Worm (Caenorhabditis elegans): ENCODE data around the gene pals-40.
A peak's percentile ranks its signal among the peaks of the same experiment; 100 is the strongest.
"Not testable (repeated sequence)": the region's sequence is repeated elsewhere in the genome, so short reads cannot be mapped to it uniquely, and the experiment has no call there.

pals-40 gene

ce11 chrIII:1377903-1378302, at the start of gene pals-40:
Gene pals-40, minus strand, starts transcription at chrIII:1378003.
- TF ChIP-seq alr-1, elt-1, peb-1 (tag; optimal IDR thresholded peaks at IDR 0.05): not testable (repeated sequence)

- no peak for TF ChIP-seq elt-3 (tag; optimal IDR thresholded peaks at IDR 0.05)
- no peak for TF ChIP-seq lin-11 (tag; optimal IDR thresholded peaks at IDR 0.05)
- TF ChIP-seq unc-55 (GFP tag; optimal IDR thresholded peaks at IDR 0.05) = no peak
- no peak for TF ChIP-seq Y55F3AM.14 (GFP tag; optimal IDR thresholded peaks at IDR 0.05)
- TF ChIP-seq mab-5 (tag; optimal IDR thresholded peaks at IDR 0.05) = no peak
- TF ChIP-seq lsy-2 (tag; optimal IDR thresholded peaks at IDR 0.05) = no peak
- no peak for TF ChIP-seq ztf-4 (tag; optimal IDR thresholded peaks at IDR 0.05)
- TF ChIP-seq mbf-1 (tag; optimal IDR thresholded peaks at IDR 0.05) = no peak
- TF ChIP-seq unc-39 (tag; optimal IDR thresholded peaks at IDR 0.05) = no peak
- TF ChIP-seq sma-9 (GFP tag; optimal IDR thresholded peaks at IDR 0.05) = no peak
- no peak for TF ChIP-seq sma-9 (tag; optimal IDR thresholded peaks at IDR 0.05)
- no peak for TF ChIP-seq C34F6.9 (tag; optimal IDR thresholded peaks at IDR 0.05)
- no peak for TF ChIP-seq mdl-1 (tag; optimal IDR thresholded peaks at IDR 0.05)
- TF ChIP-seq R02D3.7 (tag; optimal IDR thresholded peaks at IDR 0.05) = no peak
Observed at ce11 chrIII:1427126-1427525, 49.3 kb upstream of the pals-40 start, which contains the start of gene lelo-2. Gene lelo-2, minus strand, starts transcription at chrIII:1427226.

DNA sequence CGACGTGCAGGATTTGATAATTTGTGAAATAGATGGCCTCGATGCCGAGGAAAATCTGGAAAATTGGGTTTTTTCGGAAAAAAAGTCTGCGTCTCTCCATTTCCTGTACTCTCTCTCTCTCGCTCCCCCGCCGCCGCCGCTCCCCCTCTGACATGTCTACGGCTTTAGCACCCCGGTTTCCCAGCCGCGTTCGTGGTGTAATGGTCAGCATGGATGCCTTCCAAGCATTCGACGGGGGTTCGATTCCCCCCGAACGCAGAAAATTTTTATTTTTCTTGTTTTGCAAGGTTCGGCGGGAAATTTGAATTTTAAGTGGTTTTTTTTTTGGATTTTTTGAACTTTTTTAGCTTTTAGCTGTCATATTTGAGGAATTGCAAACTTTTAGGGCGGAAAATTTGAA, 46.5 kb upstream of the pals-40 start:
- TF ChIP-seq nhr-21 (tag; optimal IDR thresholded peaks at IDR 0.05) (peak; percentile 14), R02D3.7 (tag; optimal IDR thresholded peaks at IDR 0.05) (no peak), unc-62 (GFP tag; optimal IDR thresholded peaks at IDR 0.05) (no peak), nhr-11 (tag; optimal IDR thresholded peaks at IDR 0.05) (no peak), ceh-16 (tag; optimal IDR thresholded peaks at IDR 0.05) (no peak), sma-9 (GFP tag; optimal IDR thresholded peaks at IDR 0.05) (no peak), sma-9 (tag; optimal IDR thresholded peaks at IDR 0.05) (no peak), nhr-6 (tag; optimal IDR thresholded peaks at IDR 0.05) (no peak), nhr-237 (tag; optimal IDR thresholded peaks at IDR 0.05) (no peak), elt-3 (tag; optimal IDR thresholded peaks at IDR 0.05) (no peak), peb-1 (tag; optimal IDR thresholded peaks at IDR 0.05) (no peak), lsy-2 (tag; optimal IDR thresholded peaks at IDR 0.05) (peak; percentile 67 to 75), nhr-23 (tag; optimal IDR thresholded peaks at IDR 0.05) (no peak), lin-39 (tag; optimal IDR thresholded peaks at IDR 0.05) (no peak), nhr-12 (tag; optimal IDR thresholded peaks at IDR 0.05) (no peak), dmd-4 (tag; optimal IDR thresholded peaks at IDR 0.05) (no peak), nhr-129 (tag; optimal IDR thresholded peaks at IDR 0.05) (peak; percentile 32), alr-1 (tag; optimal IDR thresholded peaks at IDR 0.05) (no peak), skn-1 (tag; optimal IDR thresholded peaks at IDR 0.05) (no peak), C34F6.9 (tag; optimal IDR thresholded peaks at IDR 0.05) (peak; percentile 45), nhr-77 (tag; optimal IDR thresholded peaks at IDR 0.05) (no peak), ama-1 (optimal IDR thresholded peaks at IDR 0.05) (no peak), unc-39 (tag; optimal IDR thresholded peaks at IDR 0.05) (no peak), gmeb-1 (tag; optimal IDR thresholded peaks at IDR 0.05) (peak; percentile 52), zag-1 (tag; optimal IDR thresholded peaks at IDR 0.05) (no peak), ZK546.5 (tag; optimal IDR thresholded peaks at IDR 0.05) (no peak), snpc-4 (tag; optimal IDR thresholded peaks at IDR 0.05) (no peak), blmp-1 (tag; optimal IDR thresholded peaks at IDR 0.05; ENCODE audit: insufficient read depth) (no peak), fos-1 (tag; optimal IDR thresholded peaks at IDR 0.05) (peak; percentile 34), ztf-1 (GFP tag; conservative IDR thresholded peaks at IDR 0.05) (no peak), sem-4 (tag; optimal IDR thresholded peaks at IDR 0.05) (no peak), ztf-11 (tag; optimal IDR thresholded peaks at IDR 0.05) (no peak), sma-3 (GFP tag; optimal IDR thresholded peaks at IDR 0.05) (peak; percentile 53), unc-55 (GFP tag; optimal IDR thresholded peaks at IDR 0.05) (peak; percentile 77), nhr-10 (tag; optimal IDR thresholded peaks at IDR 0.05) (no peak), nhr-25 (tag; optimal IDR thresholded peaks at IDR 0.05) (peak; percentile 46), Y55F3AM.14 (GFP tag; optimal IDR thresholded peaks at IDR 0.05) (peak; percentile 42), F13H6.1 (tag; optimal IDR thresholded peaks at IDR 0.05) (peak; percentile 49), crh-2 (tag; optimal IDR thresholded peaks at IDR 0.05) (peak; percentile 8), ztf-4 (tag; optimal IDR thresholded peaks at IDR 0.05) (no peak), elt-1 (tag; optimal IDR thresholded peaks at IDR 0.05) (no peak), aly-2 (tag; optimal IDR thresholded peaks at IDR 0.05) (no peak), mdl-1 (tag; optimal IDR thresholded peaks at IDR 0.05) (no peak), egl-27 (tag; optimal IDR thresholded peaks at IDR 0.05) (no peak), mab-5 (tag; optimal IDR thresholded peaks at IDR 0.05) (peak; percentile 35), mbf-1 (tag; optimal IDR thresholded peaks at IDR 0.05) (no peak), lin-13 (GFP tag; optimal IDR thresholded peaks at IDR 0.05) (peak; percentile 88), ceh-82 (tag; optimal IDR thresholded peaks at IDR 0.05) (no peak), lin-11 (tag; optimal IDR thresholded peaks at IDR 0.05) (peak; percentile 50)

Data from whole organism, L2 larva.